Fruit fly (Drosophila melanogaster): Measurements from ENCODE around the gene CG9400.

The CG9400 gene

DNA sequence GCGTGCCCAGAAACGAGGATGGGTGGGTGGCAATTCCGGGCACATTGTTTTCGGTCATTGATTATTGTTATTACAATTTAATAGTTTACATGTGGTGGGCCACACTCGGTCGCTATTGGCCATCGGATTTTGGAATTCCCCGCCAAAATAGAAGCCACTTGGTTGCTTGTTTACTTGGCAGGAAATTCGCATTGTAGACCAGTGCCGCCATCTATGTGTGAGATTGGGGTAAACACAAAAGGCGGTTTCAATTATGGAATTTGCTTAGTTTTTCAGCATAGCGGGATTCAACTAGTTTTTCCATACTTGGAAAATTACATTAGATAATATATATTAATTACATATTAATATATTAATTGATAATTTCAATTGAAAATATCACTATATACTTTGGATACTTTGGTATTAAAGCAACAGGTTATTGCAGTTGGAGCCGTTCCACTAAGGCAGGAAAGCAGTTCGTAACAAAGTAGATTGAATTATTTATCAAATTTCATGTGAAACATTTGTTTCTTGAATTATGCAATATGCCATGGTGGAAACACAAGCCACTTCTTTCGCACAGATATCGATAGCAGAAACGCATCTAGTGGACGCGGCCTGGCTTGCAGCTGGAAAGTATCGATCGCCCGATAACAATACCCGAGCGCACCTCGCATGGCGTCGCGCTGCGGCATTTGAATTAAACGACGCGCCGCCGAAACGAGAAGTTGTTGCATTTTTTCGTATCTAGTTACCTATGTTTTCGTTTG lies 42.0 kb downstream of the CG9400 start, which contains the start of gene mud (continued):
- TF ChIP-seq Jarid2 (GFP tag; optimal IDR thresholded peaks at IDR 0.05) = no peak
- no peak for TF ChIP-seq corto (GFP tag; optimal IDR thresholded peaks at IDR 0.05)
- TF ChIP-seq D (optimal IDR thresholded peaks at IDR 0.05) = no peak
- peak; percentile 5 for TF ChIP-seq D (GFP tag; optimal IDR thresholded peaks at IDR 0.05)
- peak; percentile 47; the same call in 1 of the 3 replicates for TF ChIP-seq ase (GFP tag; IDR thresholded peaks at IDR 0.05)
- TF ChIP-seq CG13287 (GFP tag; IDR thresholded peaks at IDR 0.05; ENCODE audit: partially characterized antibody) = peak; percentile 70
- peak; percentile 37 for TF ChIP-seq CG9727 (GFP tag; optimal IDR thresholded peaks at IDR 0.05)
- peak; percentile 38 for TF ChIP-seq Hr3 (GFP tag; optimal IDR thresholded peaks at IDR 0.05)
- peak; percentile 74 for TF ChIP-seq Dp (GFP tag; optimal IDR thresholded peaks at IDR 0.05)
- 0 out of 2 replicates have a peak, but pooled peaks have one; percentile 26 for TF ChIP-seq NFAT (GFP tag; IDR thresholded peaks at IDR 0.05)
- peak; percentile 56 for TF ChIP-seq gt (GFP tag; IDR thresholded peaks at IDR 0.05)
- TF ChIP-seq Doc2 (GFP tag; IDR thresholded peaks at IDR 0.05) = no peak
- TF ChIP-seq fru (optimal IDR thresholded peaks at IDR 0.05) = no peak
- peak; percentile 25; the same call in 1 of the 2 replicates for TF ChIP-seq lmd (GFP tag; IDR thresholded peaks at IDR 0.05)
- TF ChIP-seq Oli (tag; optimal IDR thresholded peaks at IDR 0.05) = peak; percentile 14
- no peak for TF ChIP-seq CG5953 (GFP tag; IDR thresholded peaks at IDR 0.05)
- TF ChIP-seq Dbx (GFP tag; IDR thresholded peaks at IDR 0.05) = no peak
- TF ChIP-seq Chrac-16 (GFP tag; optimal IDR thresholded peaks at IDR 0.05) = no peak
- TF ChIP-seq CG12744 (GFP tag; optimal IDR thresholded peaks at IDR 0.05) = no peak
- TF ChIP-seq pho (GFP tag; optimal IDR thresholded peaks at IDR 0.05) = no peak
- TF ChIP-seq Doc3 (GFP tag; IDR thresholded peaks at IDR 0.05; ENCODE audit: partially characterized antibody) = peak; percentile 45; the same call in 1 of the 3 replicates
- no peak for TF ChIP-seq D19B (GFP tag; optimal IDR thresholded peaks at IDR 0.05)
- no peak for TF ChIP-seq CG11398 (GFP tag; optimal IDR thresholded peaks at IDR 0.05)
- no peak for TF ChIP-seq Antp (GFP tag; optimal IDR thresholded peaks at IDR 0.05)
- TF ChIP-seq hb (GFP tag; IDR thresholded peaks at IDR 0.05; ENCODE audit: partially characterized antibody) = peak; percentile 77
- no peak for TF ChIP-seq CG11504 (tag; optimal IDR thresholded peaks at IDR 0.05)
- TF ChIP-seq dati (GFP tag; IDR thresholded peaks at IDR 0.05) = no peak
- no peak for TF ChIP-seq gcm2 (GFP tag; optimal IDR thresholded peaks at IDR 0.05)
- no peak for TF ChIP-seq psq (GFP tag; optimal IDR thresholded peaks at IDR 0.05)
- TF ChIP-seq phol (tag; optimal IDR thresholded peaks at IDR 0.05) = peak; percentile 79
- TF ChIP-seq CG18764 (GFP tag; optimal IDR thresholded peaks at IDR 0.05) = no peak
- TF ChIP-seq CG11456 (GFP tag; IDR thresholded peaks at IDR 0.05) = peak; percentile 52; the same call in 1 of the 3 replicates
- no peak for TF ChIP-seq Abd-B (GFP tag; optimal IDR thresholded peaks at IDR 0.05)
- TF ChIP-seq CG4854 (GFP tag; optimal IDR thresholded peaks at IDR 0.05) = no peak
- TF ChIP-seq CG10274 (GFP tag; optimal IDR thresholded peaks at IDR 0.05) = no peak
- TF ChIP-seq salm (tag; optimal IDR thresholded peaks at IDR 0.05) = no peak
- TF ChIP-seq CG8924 (tag; optimal IDR thresholded peaks at IDR 0.05) = peak; percentile 35
- TF ChIP-seq sug (tag; optimal IDR thresholded peaks at IDR 0.05) = no peak
- TF ChIP-seq CG7987 (GFP tag; optimal IDR thresholded peaks at IDR 0.05) = no peak
- TF ChIP-seq org-1 (GFP tag; optimal IDR thresholded peaks at IDR 0.05) = no peak
- peak; percentile 6 for TF ChIP-seq tin (GFP tag; optimal IDR thresholded peaks at IDR 0.05)
- TF ChIP-seq CG30403 (GFP tag; optimal IDR thresholded peaks at IDR 0.05) = peak; percentile 35
- peak; percentile 4 for TF ChIP-seq ATbp (GFP tag; optimal IDR thresholded peaks at IDR 0.05)
- TF ChIP-seq HLH3B (GFP tag; IDR thresholded peaks at IDR 0.05) = no peak
- TF ChIP-seq Spps (tag; optimal IDR thresholded peaks at IDR 0.05) = no peak
- 0 out of 3 replicates have a peak, but pooled peaks have one; percentile 48 for TF ChIP-seq CG34224 (GFP tag; IDR thresholded peaks at IDR 0.05; ENCODE audit: partially characterized antibody)
- TF ChIP-seq ewg (GFP tag; optimal IDR thresholded peaks at IDR 0.05) = peak; percentile 5
- no peak for TF ChIP-seq btn (GFP tag; optimal IDR thresholded peaks at IDR 0.05)
- peak; percentile 56; the same call in 2 of the 3 replicates for TF ChIP-seq CG7963 (GFP tag; IDR thresholded peaks at IDR 0.05; ENCODE audit: partially characterized antibody)
- TF ChIP-seq nerfin-2 (GFP tag; IDR thresholded peaks at IDR 0.05; ENCODE audit: partially characterized antibody) = peak; percentile 69

Measured in whole organism, embryonic.